Worm (Caenorhabditis elegans) whole organism, mixed stage, embryonic: ENCODE data around the gene lips-11.

Experiments
- M03D4.4 ChIP-seq: sonication (generic microtip); optimal IDR thresholded peaks from 2 replicates; lab custom pipeline; 2017; ENCODE audit warnings: mild to moderate bottlenecking, missing genetic modification characterization, missing compliant biosample characterization
- bed-3 ChIP-seq: fragments of 200-800 bp; sonication (Bioruptor generic); optimal IDR thresholded peaks from 3 replicates; lab custom pipeline; 2018; ENCODE audit warnings: mild to moderate bottlenecking, missing genetic modification characterization, moderate library complexity, missing compliant biosample characterization
- blmp-1 ChIP-seq: fragments of 150-350 bp; optimal IDR thresholded peaks from 2 replicates; lab custom pipeline; 2014; ENCODE audit warnings: missing biosample characterization, missing genetic modification characterization
- ceh-43 ChIP-seq: fragments of 200-800 bp; sonication (Bioruptor generic); optimal IDR thresholded peaks from 2 replicates; lab custom pipeline; 2018; ENCODE audit warnings: mild to moderate bottlenecking, missing genetic modification characterization, moderate library complexity, missing compliant biosample characterization
- ceh-83 ChIP-seq: fragments of 200-800 bp; sonication (Bioruptor generic); optimal IDR thresholded peaks from 2 replicates; lab custom pipeline; 2018; ENCODE audit warnings: mild to moderate bottlenecking, missing genetic modification characterization, missing compliant biosample characterization
- ces-1 ChIP-seq: fragments of 150-350 bp; optimal IDR thresholded peaks from 2 replicates; lab custom pipeline; 2014; ENCODE audit warnings: missing biosample characterization, missing genetic modification reagents, missing genetic modification characterization
- cnd-1 ChIP-seq: fragments of 200-800 bp; sonication (Bioruptor generic); optimal IDR thresholded peaks from 2 replicates; lab custom pipeline; 2018; ENCODE audit warnings: mild to moderate bottlenecking, missing genetic modification characterization, missing compliant biosample characterization
- drap-1 ChIP-seq: fragments of 200-800 bp; sonication (Bioruptor generic); optimal IDR thresholded peaks from 3 replicates; lab custom pipeline; 2018; ENCODE audit warnings: mild to moderate bottlenecking, missing genetic modification characterization, missing compliant biosample characterization
- elt-1 ChIP-seq: sonication (generic microtip); optimal IDR thresholded peaks from 2 replicates; lab custom pipeline; 2017; ENCODE audit warnings: missing genetic modification characterization, mild to moderate bottlenecking, missing compliant biosample characterization, antibody characterized with exemption, moderate library complexity, borderline replicate concordance; ENCODE audit not compliant: insufficient read depth
- elt-3 ChIP-seq: fragments of 150-350 bp; optimal IDR thresholded peaks from 2 replicates; lab custom pipeline; 2014; ENCODE audit warnings: missing biosample characterization, missing genetic modification characterization
- flh-1 ChIP-seq: fragments of 200-800 bp; sonication (Bioruptor generic); optimal IDR thresholded peaks from 2 replicates; lab custom pipeline; 2018; ENCODE audit warnings: mild to moderate bottlenecking, missing genetic modification characterization, moderate library complexity, missing compliant biosample characterization
- ham-2 ChIP-seq: fragments of 200-800 bp; sonication (Bioruptor generic); optimal IDR thresholded peaks from 2 replicates; lab custom pipeline; 2018; ENCODE audit warnings: mild to moderate bottlenecking, missing genetic modification characterization, missing compliant biosample characterization
- hlh-1 ChIP-seq: fragments of 150-350 bp; optimal IDR thresholded peaks from 2 replicates; lab custom pipeline; 2014; ENCODE audit warnings: missing biosample characterization, missing genetic modification reagents, missing genetic modification characterization
- lin-13 ChIP-seq: fragments of 150-350 bp; optimal IDR thresholded peaks from 2 replicates; lab custom pipeline; 2014; ENCODE audit warnings: missing biosample characterization, missing genetic modification characterization
- lin-32 ChIP-seq: fragments of 200-800 bp; sonication (Bioruptor generic); optimal IDR thresholded peaks from 2 replicates; lab custom pipeline; 2018; ENCODE audit warnings: mild to moderate bottlenecking, missing genetic modification characterization, missing compliant biosample characterization
- lsy-2 ChIP-seq: fragments of 150-350 bp; optimal IDR thresholded peaks from 2 replicates; lab custom pipeline; 2014; ENCODE audit warnings: missing biosample characterization, missing genetic modification characterization
- mab-5 ChIP-seq: fragments of 150-350 bp; optimal IDR thresholded peaks from 2 replicates; lab custom pipeline; 2014; ENCODE audit warnings: missing biosample characterization, missing genetic modification characterization
- mep-1 ChIP-seq: fragments of 150-350 bp; optimal IDR thresholded peaks from 2 replicates; lab custom pipeline; 2017; ENCODE audit warnings: missing biosample characterization, missing genetic modification reagents, missing genetic modification characterization, inconsistent platforms
- nhr-237 ChIP-seq: fragments of 150-350 bp; optimal IDR thresholded peaks from 2 replicates; lab custom pipeline; 2014; ENCODE audit warnings: missing biosample characterization, missing genetic modification characterization
- nhr-28 ChIP-seq: fragments of 150-350 bp; optimal IDR thresholded peaks from 2 replicates; lab custom pipeline; 2014; ENCODE audit warnings: missing biosample characterization, missing genetic modification characterization
- nhr-76 ChIP-seq: sonication (generic microtip); optimal IDR thresholded peaks from 2 replicates; lab custom pipeline; 2017; ENCODE audit warnings: missing biosample characterization, missing genetic modification characterization
- pha-4 ChIP-seq: fragments of 150-350 bp; optimal IDR thresholded peaks from 2 replicates; lab custom pipeline; 2018; ENCODE audit warnings: missing biosample characterization, missing genetic modification reagents, missing genetic modification characterization
- sem-2 ChIP-seq: fragments of 200-800 bp; sonication (Bioruptor generic); optimal IDR thresholded peaks from 2 replicates; lab custom pipeline; 2018; ENCODE audit warnings: mild to moderate bottlenecking, missing genetic modification characterization, missing compliant biosample characterization
- snpc-4 ChIP-seq: fragments of 150-350 bp; optimal IDR thresholded peaks from 2 replicates; lab custom pipeline; 2014; ENCODE audit warnings: missing biosample characterization, missing genetic modification characterization
- tbx-8 ChIP-seq: fragments of 200-800 bp; sonication (Bioruptor generic); optimal IDR thresholded peaks from 2 replicates; lab custom pipeline; 2018; ENCODE audit warnings: mild to moderate bottlenecking, missing genetic modification characterization, moderate library complexity, missing compliant biosample characterization
- unc-120 ChIP-seq: sonication (generic microtip); optimal IDR thresholded peaks from 2 replicates; lab custom pipeline; 2017; ENCODE audit warnings: missing genetic modification characterization, missing compliant biosample characterization; ENCODE audit not compliant: poor library complexity, severe bottlenecking
- unc-39 ChIP-seq: fragments of 150-350 bp; optimal IDR thresholded peaks from 2 replicates; lab custom pipeline; 2014; ENCODE audit warnings: missing biosample characterization, missing genetic modification characterization
- unc-62 ChIP-seq: fragments of 150-350 bp; optimal IDR thresholded peaks from 2 replicates; lab custom pipeline; 2014; ENCODE audit warnings: missing biosample characterization, missing genetic modification reagents, missing genetic modification characterization
- zip-8 ChIP-seq: fragments of 150-350 bp; optimal IDR thresholded peaks from 2 replicates; lab custom pipeline; 2014; ENCODE audit warnings: missing biosample characterization, missing genetic modification characterization
- ztf-11 ChIP-seq: fragments of 150-350 bp; optimal IDR thresholded peaks from 2 replicates; lab custom pipeline; 2014; ENCODE audit warnings: missing biosample characterization, missing genetic modification characterization

lips-11 gene

ce11 chrII:1084899-1085298 is 25.9 kb downstream of the lips-11 start:
- TF ChIP-seq hlh-1 (tag; lab: Kevin White, UChicago) (peak; percentile 75), ham-2 (GFP tag; lab: Kevin White, UChicago) (no peak), ces-1 (GFP tag; lab: Kevin White, UChicago) (peak; percentile 6), unc-120 (tag; lab: Kevin White, UChicago) (peak; percentile 13), elt-1 (tag; lab: Kevin White, UChicago) (no peak), unc-62 (GFP tag; lab: Kevin White, UChicago) (peak; percentile 71)

ce11 chrII:1082859-1083258 is 27.9 kb downstream of the lips-11 start, which contains the start of gene K02E7.1:
Gene K02E7.1, plus strand, starts transcription at chrII:1083159.
- no peak for TF ChIP-seq ham-2 (GFP tag; lab: Kevin White, UChicago)
- TF ChIP-seq tbx-8 (GFP tag; lab: Kevin White, UChicago), result no peak
- TF ChIP-seq M03D4.4, result no peak
- TF ChIP-seq flh-1 (GFP tag; lab: Kevin White, UChicago), result no peak
- TF ChIP-seq elt-1 (tag; lab: Kevin White, UChicago), result no peak
- no peak for TF ChIP-seq blmp-1
- no peak for TF ChIP-seq cnd-1 (tag; lab: Kevin White, UChicago)
- no peak for TF ChIP-seq unc-62 (GFP tag; lab: Kevin White, UChicago)
- TF ChIP-seq unc-39 (tag; lab: Kevin White, UChicago), result no peak
- no peak for TF ChIP-seq drap-1 (GFP tag; lab: Kevin White, UChicago)
- no peak for TF ChIP-seq elt-3 (tag; lab: Kevin White, UChicago)
- TF ChIP-seq unc-120 (tag; lab: Kevin White, UChicago), result no peak
- no peak for TF ChIP-seq pha-4 (tag; lab: Kevin White, UChicago)
- no peak for TF ChIP-seq ceh-43
- no peak for TF ChIP-seq snpc-4 (tag; lab: Kevin White, UChicago)
- no peak for TF ChIP-seq ceh-83
- TF ChIP-seq zip-8 (tag; lab: Kevin White, UChicago), result no peak
- TF ChIP-seq nhr-76 (tag; lab: Kevin White, UChicago), result no peak

- TF ChIP-seq sem-2 (no peak), mep-1 (tag; lab: Kevin White, UChicago) (no peak), unc-120 (tag; lab: Kevin White, UChicago) (no peak), nhr-237 (tag; lab: Kevin White, UChicago) (no peak), nhr-28 (tag; lab: Kevin White, UChicago) (no peak), bed-3 (no peak), M03D4.4 (no peak), ztf-11 (tag; lab: Kevin White, UChicago) (no peak), elt-1 (tag; lab: Kevin White, UChicago) (no peak), drap-1 (GFP tag; lab: Kevin White, UChicago) (no peak), ham-2 (GFP tag; lab: Kevin White, UChicago) (no peak), mab-5 (tag; lab: Kevin White, UChicago) (no peak)
Observed at ce11 chrII:1075424-1075823, 35.4 kb downstream of the lips-11 start, which contains the start of gene K02E7.11. Gene K02E7.11, minus strand, starts transcription at chrII:1075524.

- TF ChIP-seq ham-2 (GFP tag; lab: Kevin White, UChicago), result no peak
- no peak for TF ChIP-seq blmp-1
- no peak for TF ChIP-seq elt-3 (tag; lab: Kevin White, UChicago)
- TF ChIP-seq lin-13 (tag; lab: Kevin White, UChicago), result no peak
- no peak for TF ChIP-seq ztf-11 (tag; lab: Kevin White, UChicago)
- TF ChIP-seq unc-62 (GFP tag; lab: Kevin White, UChicago), result no peak
- no peak for TF ChIP-seq unc-39 (tag; lab: Kevin White, UChicago)
- no peak for TF ChIP-seq lin-32 (GFP tag; lab: Kevin White, UChicago)
- TF ChIP-seq ceh-43, result no peak
- TF ChIP-seq, all 35 proteins: peak for 0
Observed at ce11 chrII:1072106-1072505, 38.7 kb downstream of the lips-11 start, which contains the start of gene K02E7.4. Gene K02E7.4, plus strand, starts transcription at chrII:1072406.

- TF ChIP-seq ceh-43 (no peak), lsy-2 (tag; lab: Kevin White, UChicago) (peak; percentile 61), ceh-83 (no peak), unc-120 (tag; lab: Kevin White, UChicago) (no peak)
Observed at ce11 chrII:1071432-1071831, 39.4 kb downstream of the lips-11 start.
